Worm (Caenorhabditis elegans) whole organism, L3 larva: ENCODE data around the gene spe-44.
A peak's percentile ranks its signal among the peaks of the same experiment; 100 is the strongest.

ENCODE experiments used
- R02D3.7 ChIP-seq: fragments of 150-350 bp; optimal IDR thresholded peaks from 2 replicates; lab custom pipeline; 2014; ENCODE audit warnings: missing biosample characterization, missing genetic modification characterization
- ZK546.5 ChIP-seq: sonication (generic microtip); optimal IDR thresholded peaks from 2 replicates; lab custom pipeline; 2017; ENCODE audit warnings: missing biosample characterization, missing genetic modification characterization
- aly-2 ChIP-seq: fragments of 150-350 bp; optimal IDR thresholded peaks from 2 replicates; lab custom pipeline; 2014; ENCODE audit warnings: missing biosample characterization, missing genetic modification characterization
- ama-1 ChIP-seq: fragments of 150-350 bp; optimal IDR thresholded peaks from 2 replicates; lab custom pipeline; 2018
- ceh-16 ChIP-seq: sonication (generic microtip); optimal IDR thresholded peaks from 2 replicates; lab custom pipeline; 2017; ENCODE audit warnings: missing biosample characterization, missing genetic modification characterization
- ceh-28 ChIP-seq: fragments of 150-350 bp; optimal IDR thresholded peaks from 2 replicates; lab custom pipeline; 2014; ENCODE audit warnings: missing biosample characterization, missing genetic modification reagents, missing genetic modification characterization
- ceh-82 ChIP-seq: fragments of 150-350 bp; optimal IDR thresholded peaks from 2 replicates; lab custom pipeline; 2014; ENCODE audit warnings: missing biosample characterization, missing genetic modification characterization
- ceh-9 ChIP-seq: sonication (generic microtip); optimal IDR thresholded peaks from 2 replicates; lab custom pipeline; 2018; ENCODE audit warnings: missing biosample characterization, missing genetic modification characterization
- daf-12 ChIP-seq: fragments of 150-350 bp; optimal IDR thresholded peaks from 2 replicates; lab custom pipeline; 2014; ENCODE audit warnings: missing biosample characterization, missing genetic modification reagents, missing genetic modification characterization
- egl-27 ChIP-seq: sonication (generic microtip); optimal IDR thresholded peaks from 4 replicates; lab custom pipeline; 2017; ENCODE audit warnings: missing biosample characterization, missing genetic modification reagents, missing genetic modification characterization
- egl-5 ChIP-seq: fragments of 150-350 bp; optimal IDR thresholded peaks from 2 replicates; lab custom pipeline; 2017; ENCODE audit warnings: missing biosample characterization, missing genetic modification reagents, missing genetic modification characterization, inconsistent platforms
- elt-1 ChIP-seq: fragments of 150-350 bp; optimal IDR thresholded peaks from 2 replicates; lab custom pipeline; 2014; ENCODE audit warnings: missing biosample characterization, missing genetic modification characterization
- elt-2 ChIP-seq: sonication (generic microtip); optimal IDR thresholded peaks from 2 replicates; lab custom pipeline; 2016; ENCODE audit warnings: missing genetic modification reagents, mild to moderate bottlenecking, missing genetic modification characterization, missing compliant biosample characterization
- elt-3 ChIP-seq, 3 experiments: fragments of 150-350 bp in 1 of 3; sonication (generic microtip) in 2 of 3; optimal IDR thresholded peaks; 2 replicates in 2 of 3; 4 replicates in 1 of 3; lab custom pipeline; 2014 to 2017; ENCODE audit warnings: missing biosample characterization in 3 of 3, missing genetic modification characterization in 3 of 3
- eor-1 ChIP-seq, 2 experiments: fragments of 150-350 bp; optimal IDR thresholded peaks; 2 replicates each; lab custom pipeline; 2014 to 2018; ENCODE audit warnings: missing biosample characterization in 2 of 2, missing genetic modification characterization in 2 of 2
- fkh-10 ChIP-seq: sonication (generic microtip); optimal IDR thresholded peaks from 2 replicates; lab custom pipeline; 2017; ENCODE audit warnings: missing biosample characterization, missing genetic modification reagents, missing genetic modification characterization
- fkh-2 ChIP-seq: fragments of 150-350 bp; optimal IDR thresholded peaks from 2 replicates; lab custom pipeline; 2014; ENCODE audit warnings: missing biosample characterization, missing genetic modification reagents, missing genetic modification characterization
- fos-1 ChIP-seq: fragments of 150-350 bp; optimal IDR thresholded peaks from 2 replicates; lab custom pipeline; 2014; ENCODE audit warnings: missing biosample characterization, missing genetic modification characterization
- jun-1 ChIP-seq: fragments of 150-350 bp; optimal IDR thresholded peaks from 2 replicates; lab custom pipeline; 2014; ENCODE audit warnings: missing biosample characterization, missing genetic modification reagents, missing genetic modification characterization
- lin-39 ChIP-seq: fragments of 150-350 bp; optimal IDR thresholded peaks from 2 replicates; lab custom pipeline; 2018; ENCODE audit warnings: missing biosample characterization, missing genetic modification reagents, missing genetic modification characterization
- lsy-12 ChIP-seq: sonication (generic microtip); optimal IDR thresholded peaks from 2 replicates; lab custom pipeline; 2016; ENCODE audit warnings: mild to moderate bottlenecking, missing genetic modification characterization, missing compliant biosample characterization
- mml-1 ChIP-seq: fragments of 150-350 bp; sonication (generic microtip); optimal IDR thresholded peaks from 3 replicates; lab custom pipeline; 2014; ENCODE audit warnings: missing biosample characterization, missing genetic modification characterization
- nfya-1 ChIP-seq: sonication (generic microtip); optimal IDR thresholded peaks from 2 replicates; lab custom pipeline; 2017; ENCODE audit warnings: missing genetic modification characterization, mild to moderate bottlenecking, missing compliant biosample characterization, antibody characterized with exemption, moderate library complexity; ENCODE audit not compliant: insufficient read depth
- nhr-11 ChIP-seq: fragments of 150-350 bp; optimal IDR thresholded peaks from 2 replicates; lab custom pipeline; 2014; ENCODE audit warnings: missing biosample characterization, missing genetic modification characterization
- nhr-12 ChIP-seq: fragments of 150-350 bp; optimal IDR thresholded peaks from 2 replicates; lab custom pipeline; 2014; ENCODE audit warnings: missing biosample characterization, missing genetic modification characterization
- nhr-237 ChIP-seq: fragments of 150-350 bp; optimal IDR thresholded peaks from 2 replicates; lab custom pipeline; 2014; ENCODE audit warnings: missing biosample characterization, missing genetic modification characterization
- nhr-28 ChIP-seq: fragments of 150-350 bp; optimal IDR thresholded peaks from 2 replicates; lab custom pipeline; 2014; ENCODE audit warnings: missing biosample characterization, missing genetic modification characterization
- nhr-43 ChIP-seq: sonication (generic microtip); optimal IDR thresholded peaks from 2 replicates; lab custom pipeline; 2016; ENCODE audit warnings: mild to moderate bottlenecking, missing genetic modification characterization, missing compliant biosample characterization; ENCODE audit not compliant: poor library complexity, severe bottlenecking
- nhr-67 ChIP-seq: fragments of 150-350 bp; optimal IDR thresholded peaks from 2 replicates; lab custom pipeline; 2014; ENCODE audit warnings: missing biosample characterization, missing genetic modification characterization
- nhr-77 ChIP-seq: fragments of 150-350 bp; optimal IDR thresholded peaks from 2 replicates; lab custom pipeline; 2014; ENCODE audit warnings: missing biosample characterization, missing genetic modification characterization
- pha-4 ChIP-seq: fragments of 150-350 bp; optimal IDR thresholded peaks from 2 replicates; lab custom pipeline; 2014; ENCODE audit warnings: missing biosample characterization, missing genetic modification reagents, missing genetic modification characterization
- pqm-1 ChIP-seq: fragments of 150-350 bp; optimal IDR thresholded peaks from 2 replicates; lab custom pipeline; 2017; ENCODE audit warnings: missing biosample characterization, missing genetic modification characterization, inconsistent platforms
- sea-2 ChIP-seq: fragments of 150-350 bp; sonication (generic microtip); optimal IDR thresholded peaks from 4 replicates; lab custom pipeline; 2014; ENCODE audit warnings: missing biosample characterization, missing genetic modification reagents, missing genetic modification characterization
- tbx-2 ChIP-seq: sonication (generic microtip); optimal IDR thresholded peaks from 2 replicates; lab custom pipeline; 2016; ENCODE audit warnings: mild to moderate bottlenecking, missing genetic modification characterization, missing compliant biosample characterization
- unc-39 ChIP-seq: sonication (generic microtip); optimal IDR thresholded peaks from 4 replicates; lab custom pipeline; 2017; ENCODE audit warnings: missing biosample characterization, missing genetic modification characterization
- unc-62 ChIP-seq: fragments of 150-350 bp; sonication (generic microtip); optimal IDR thresholded peaks from 4 replicates; lab custom pipeline; 2014; ENCODE audit warnings: missing biosample characterization, missing genetic modification reagents, missing genetic modification characterization
- zag-1 ChIP-seq: fragments of 150-350 bp; optimal IDR thresholded peaks from 2 replicates; lab custom pipeline; 2014; ENCODE audit warnings: missing biosample characterization, missing genetic modification characterization
- ztf-4 ChIP-seq: fragments of 150-350 bp; optimal IDR thresholded peaks from 2 replicates; lab custom pipeline; 2014; ENCODE audit warnings: missing biosample characterization, missing genetic modification characterization

Gene spe-44

ce11 chrIV:12425595-12425994, 28.4 kb downstream of the spe-44 start:
- TF ChIP-seq lin-39 (tag; lab: Kevin White, UChicago) (peak; percentile 87), unc-62 (GFP tag; lab: Kevin White, UChicago) (peak; percentile 67), nfya-1 (tag; lab: Kevin White, UChicago) (peak; percentile 55), R02D3.7 (tag; lab: Kevin White, UChicago) (no peak), ceh-16 (tag; lab: Kevin White, UChicago) (no peak), lsy-12 (tag; lab: Kevin White, UChicago) (no peak)

- no peak for TF ChIP-seq ZK546.5 (tag; lab: Kevin White, UChicago)
- TF ChIP-seq fos-1 (tag; lab: Kevin White, UChicago) = no peak
- TF ChIP-seq zag-1 (tag; lab: Kevin White, UChicago) = no peak
- TF ChIP-seq sea-2 (GFP tag; lab: Kevin White, UChicago) = no peak
- TF ChIP-seq nhr-28 (tag; lab: Kevin White, UChicago) = no peak
- no peak for TF ChIP-seq daf-12 (tag; lab: Kevin White, UChicago)
- TF ChIP-seq ceh-82 (tag; lab: Kevin White, UChicago) = no peak
- TF ChIP-seq elt-2 (tag; lab: Kevin White, UChicago) = peak; percentile 93
- TF ChIP-seq ceh-28 (tag; lab: Kevin White, UChicago) = no peak
- no peak for TF ChIP-seq unc-39
- TF ChIP-seq tbx-2 (tag; lab: Kevin White, UChicago) = no peak
- TF ChIP-seq nhr-12 (tag; lab: Kevin White, UChicago) = no peak
- no peak for TF ChIP-seq nhr-67 (tag; lab: Kevin White, UChicago)
- peak; percentile 85 for TF ChIP-seq pqm-1
- TF ChIP-seq mml-1 (tag; lab: Kevin White, UChicago) = no peak
- TF ChIP-seq pha-4 (tag; lab: Kevin White, UChicago) = peak; percentile 24
- TF ChIP-seq jun-1 = no peak
Observed at ce11 chrIV:12420455-12420854, 33.6 kb downstream of the spe-44 start, which contains the start of gene ugt-65. Gene ugt-65 (plus strand): TSS chrIV:12420683.

- TF ChIP-seq nfya-1 (tag; lab: Kevin White, UChicago) (peak; percentile 12), fkh-10 (GFP tag; lab: Kevin White, UChicago) (peak; percentile 5), nhr-67 (tag; lab: Kevin White, UChicago) (no peak)
Observed at ce11 chrIV:12419291-12419690, 34.7 kb downstream of the spe-44 start.

- peak; percentile 73 for TF ChIP-seq nhr-43 (tag; lab: Kevin White, UChicago)
- TF ChIP-seq daf-12 (tag; lab: Kevin White, UChicago) = no peak
- peak; percentile 34 for TF ChIP-seq pha-4 (tag; lab: Kevin White, UChicago)
- peak; percentile 20 for TF ChIP-seq lsy-12 (tag; lab: Kevin White, UChicago)
- TF ChIP-seq nhr-67 (tag; lab: Kevin White, UChicago) = no peak
- no peak for TF ChIP-seq nhr-77 (tag; lab: Kevin White, UChicago)
- no peak for TF ChIP-seq fos-1 (tag; lab: Kevin White, UChicago)
- TF ChIP-seq nhr-237 (tag; lab: Kevin White, UChicago) = no peak
- no peak for TF ChIP-seq eor-1 (tag; optimal IDR thresholded peaks at IDR 0.05; lab: Kevin White, UChicago)
- no peak for TF ChIP-seq ztf-4 (tag; lab: Kevin White, UChicago)
- no peak for TF ChIP-seq sea-2 (GFP tag; lab: Kevin White, UChicago)
- TF ChIP-seq egl-5 (tag; lab: Kevin White, UChicago) = no peak
- peak; percentile 37 for TF ChIP-seq nfya-1 (tag; lab: Kevin White, UChicago)
- peak; percentile 40 for TF ChIP-seq nhr-11 (tag; lab: Kevin White, UChicago)
- no peak for TF ChIP-seq fkh-2 (tag; lab: Kevin White, UChicago)
- no peak for TF ChIP-seq elt-3 (tag; optimal IDR thresholded peaks at IDR 0.05; lab: Kevin White, UChicago)
- no peak for TF ChIP-seq egl-27 (tag; lab: Kevin White, UChicago)
- peak; percentile 42 for TF ChIP-seq ceh-9
- TF ChIP-seq elt-1 (tag; lab: Kevin White, UChicago) = no peak
- TF ChIP-seq aly-2 (tag; lab: Kevin White, UChicago) = no peak
- TF ChIP-seq ceh-28 (tag; lab: Kevin White, UChicago) = no peak
- TF ChIP-seq tbx-2 (tag; lab: Kevin White, UChicago) = peak; percentile 32
- no peak for TF ChIP-seq zag-1 (tag; lab: Kevin White, UChicago)
- TF ChIP-seq ama-1 (lab: Kevin White, UChicago) = no peak
- peak; percentile 9 for TF ChIP-seq pqm-1
- peak; percentile 49 for TF ChIP-seq elt-2 (tag; lab: Kevin White, UChicago)
Observed at ce11 chrIV:12417536-12418195, 36.3 kb downstream of the spe-44 start, which contains the start of gene F08G5.3. Gene F08G5.3 (minus strand): TSS chrIV:12417586.
